Fruit fly (Drosophila melanogaster): ENCODE measurements around the gene pip.

pip gene

dm6 chr3L:19349530-19350161 lies 12.2 kb upstream of the pip start (continued):
- peak; percentile 45 for TF ChIP-seq CG1603 (tag; optimal IDR thresholded peaks at IDR 0.05)
- TF ChIP-seq sens-2 (GFP tag; IDR thresholded peaks at IDR 0.05) = no peak
- peak; percentile 54 for TF ChIP-seq CG1233 (GFP tag; optimal IDR thresholded peaks at IDR 0.05)

dm6 chr3L:19340516-19340915 lies 3.1 kb upstream of the pip start:
- TF ChIP-seq CG6854 (GFP tag; optimal IDR thresholded peaks at IDR 0.05) (peak; percentile 9), Asciz (GFP tag; optimal IDR thresholded peaks at IDR 0.05) (peak; percentile 12), Dbx (GFP tag; IDR thresholded peaks at IDR 0.05) (0 out of 3 replicates have a peak, but pooled peaks have one; percentile 31), CG17328 (GFP tag; IDR thresholded peaks at IDR 0.05) (no peak), HHEX (GFP tag; optimal IDR thresholded peaks at IDR 0.05) (no peak), ap (GFP tag; IDR thresholded peaks at IDR 0.05) (no peak), CG6813 (GFP tag; optimal IDR thresholded peaks at IDR 0.05) (peak; percentile 18), BtbVII (GFP tag; optimal IDR thresholded peaks at IDR 0.05) (peak; percentile 42), Awh (GFP tag; IDR thresholded peaks at IDR 0.05) (peak; percentile 48; the same call in 1 of the 2 replicates), CG2678 (tag; optimal IDR thresholded peaks at IDR 0.05) (peak; percentile 44), sens (GFP tag) (peak; percentile 72), Fer3 (tag; optimal IDR thresholded peaks at IDR 0.05) (no peak), Meics (GFP tag; optimal IDR thresholded peaks at IDR 0.05) (peak; percentile 15), CG15601 (tag; optimal IDR thresholded peaks at IDR 0.05) (peak; percentile 19), Sox100B (GFP tag; optimal IDR thresholded peaks at IDR 0.05) (peak; percentile 10), bbx (GFP tag; IDR thresholded peaks at IDR 0.05; ENCODE audit: partially characterized antibody) (no peak), lab (GFP tag; optimal IDR thresholded peaks at IDR 0.05) (peak; percentile 63), CG15514 (GFP tag; optimal IDR thresholded peaks at IDR 0.05) (peak; percentile 44), CG17568 (GFP tag; optimal IDR thresholded peaks at IDR 0.05) (peak; percentile 9), Vsx1 (GFP tag; optimal IDR thresholded peaks at IDR 0.05) (peak; percentile 44), nau (GFP tag; optimal IDR thresholded peaks at IDR 0.05) (peak; percentile 40), caup (GFP tag; optimal IDR thresholded peaks at IDR 0.05; ENCODE audit: severe bottlenecking) (peak; percentile 43), CG4707 (GFP tag; optimal IDR thresholded peaks at IDR 0.05) (peak; percentile 7), NfI (GFP tag; optimal IDR thresholded peaks at IDR 0.05) (no peak), ase (GFP tag; IDR thresholded peaks at IDR 0.05) (no peak), Blimp-1 (GFP tag; optimal IDR thresholded peaks at IDR 0.05) (peak; percentile 6), Hmr (GFP tag; optimal IDR thresholded peaks at IDR 0.05) (peak; percentile 42), CG3407 (GFP tag; optimal IDR thresholded peaks at IDR 0.05) (peak; percentile 10), CG3281 (GFP tag; optimal IDR thresholded peaks at IDR 0.05) (peak; percentile 2), CG18619 (GFP tag; optimal IDR thresholded peaks at IDR 0.05) (peak; percentile 1), CG18599 (GFP tag; optimal IDR thresholded peaks at IDR 0.05) (peak; percentile 70), ATbp (GFP tag; optimal IDR thresholded peaks at IDR 0.05) (peak; percentile 64), Med (GFP tag) (peak; percentile 64), CG13296 (GFP tag; optimal IDR thresholded peaks at IDR 0.05) (peak; percentile 5)
